Fruit fly (Drosophila melanogaster) whole organism, pupa: Measurements from ENCODE around the gene RpL28.

Source experiments
- CG4496 ChIP-seq: fragments of 200-800 bp; sonication (Bioruptor generic); IDR thresholded peaks from 3 replicates; pipeline ENCODE4 v1.3.6; 2022; ENCODE audit warnings: missing biosample characterization, missing genetic modification characterization
- CG8301 ChIP-seq: fragments of 200-800 bp; sonication (Bioruptor generic); optimal IDR thresholded peaks from 2 replicates; lab custom pipeline; 2018; ENCODE audit warnings: missing biosample characterization, mild to moderate bottlenecking, missing genetic modification characterization
- D1 ChIP-seq: fragments of 200-800 bp; sonication (Bioruptor generic); optimal IDR thresholded peaks from 2 replicates; lab custom pipeline; 2018; ENCODE audit warnings: missing biosample characterization, mild to moderate bottlenecking, missing genetic modification characterization, moderate library complexity
- Ets98B ChIP-seq: fragments of 200-800 bp; sonication (Bioruptor generic); IDR thresholded peaks from 2 replicates; pipeline ENCODE4 v1.3.6; 2022; ENCODE audit warnings: missing biosample characterization, missing genetic modification characterization
- Snoo ChIP-seq: fragments of 200-800 bp; sonication (Bioruptor generic); optimal IDR thresholded peaks from 3 replicates; lab custom pipeline; 2017; ENCODE audit warnings: missing biosample characterization, mild to moderate bottlenecking, missing genetic modification characterization, inconsistent platforms
- fd96Ca ChIP-seq: fragments of 200-800 bp; sonication (Bioruptor generic); IDR thresholded peaks from 3 replicates; pipeline ENCODE4 v1.3.6; 2022; ENCODE audit warnings: missing biosample characterization, missing genetic modification characterization

DNA sequence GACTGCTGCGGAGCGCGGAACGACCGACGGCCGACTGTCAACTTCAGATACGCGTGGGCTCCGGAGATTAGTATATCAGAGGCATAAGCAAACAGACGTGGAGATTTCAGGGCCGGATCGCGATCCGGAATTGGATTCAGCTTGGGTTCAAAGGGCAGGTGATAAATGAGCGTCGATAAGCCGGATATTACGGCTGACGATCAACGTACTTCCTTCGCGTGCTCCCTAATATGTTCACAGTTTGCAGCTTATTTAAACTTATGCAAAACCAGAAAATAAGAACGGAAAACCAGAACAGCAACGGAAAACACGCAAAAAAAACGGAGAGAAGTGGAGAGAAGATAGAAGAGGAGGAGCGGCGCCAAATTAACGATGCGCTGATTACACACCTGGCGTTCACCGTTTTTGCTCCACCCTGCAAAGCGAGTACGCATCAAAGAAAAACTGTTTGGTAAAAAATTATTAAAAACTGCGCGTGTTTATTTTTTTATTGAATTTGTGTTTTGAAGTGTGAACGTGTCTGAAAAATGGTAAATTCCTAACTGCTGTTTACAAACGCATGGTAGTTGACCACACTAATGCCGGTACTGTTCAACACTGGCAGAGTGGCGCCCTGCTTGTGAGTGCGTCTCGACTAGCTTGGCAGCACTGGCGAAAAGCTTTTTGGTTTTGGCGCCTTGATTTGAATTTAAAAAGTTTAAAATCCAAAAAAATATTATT, 16.4 kb upstream of the RpL28 start, which contains the start of gene CG17746:
- TF ChIP-seq Snoo (tag; lab: Kevin White, UChicago) (no peak), Ets98B (GFP tag; lab: Robert Waterston, UW) (no peak), CG4496 (GFP tag; lab: Robert Waterston, UW) (peak; percentile 39; the same call in 1 of the 3 replicates), D1 (no peak), fd96Ca (GFP tag; lab: Robert Waterston, UW) (no peak), CG8301 (tag; lab: Kevin White, UChicago) (no peak)
